Worm (Caenorhabditis elegans) whole organism, L4 larva: ENCODE results near the gene R10E9.4.

ENCODE experiments used
- R02D3.7 ChIP-seq: fragments of 150-350 bp; sonication (generic microtip); optimal IDR thresholded peaks from 3 replicates; lab custom pipeline; 2014; ENCODE audit warnings: missing biosample characterization, missing genetic modification characterization
- T26A8.4 ChIP-seq: fragments of 200-800 bp; sonication (Bioruptor generic); IDR thresholded peaks from 2 replicates; pipeline ENCODE4 v1.3.6; 2022; ENCODE audit warnings: missing genetic modification characterization, missing compliant biosample characterization
- ZK546.5 ChIP-seq, 2 experiments: sonication (generic microtip); optimal IDR thresholded peaks; 2 replicates each; lab custom pipeline; 2017; ENCODE audit warnings: missing biosample characterization in 2 of 2, missing genetic modification characterization in 2 of 2
- ceh-28 ChIP-seq: fragments of 150-350 bp; optimal IDR thresholded peaks from 2 replicates; lab custom pipeline; 2014; ENCODE audit warnings: missing biosample characterization, missing genetic modification reagents, missing genetic modification characterization
- ctbp-1 ChIP-seq: fragments of 200-800 bp; sonication (Bioruptor generic); IDR thresholded peaks from 2 replicates; pipeline ENCODE4 v1.3.6; 2022; ENCODE audit warnings: missing genetic modification reagents, missing genetic modification characterization, missing compliant biosample characterization
- daf-16 ChIP-seq, 3 experiments: sonication (generic microtip); optimal IDR thresholded peaks; 2 replicates each; lab custom pipeline; 2016 to 2017; ENCODE audit warnings: missing genetic modification characterization in 3 of 3, missing genetic modification reagents in 3 of 3, mild to moderate bottlenecking in 2 of 3, missing compliant biosample characterization in 2 of 3, missing biosample characterization in 1 of 3, moderate library complexity in 1 of 3
- dmd-6 ChIP-seq: fragments of 200-800 bp; sonication (Bioruptor generic); IDR thresholded peaks from 2 replicates; pipeline ENCODE4 v1.3.6; 2022; ENCODE audit warnings: missing genetic modification reagents, missing genetic modification characterization, missing compliant biosample characterization
- dmd-9 ChIP-seq: fragments of 200-800 bp; sonication (Bioruptor generic); IDR thresholded peaks from 2 replicates; pipeline ENCODE4 v1.3.6; 2022; ENCODE audit warnings: missing genetic modification reagents, missing genetic modification characterization, missing compliant biosample characterization
- egl-43 ChIP-seq: fragments of 200-800 bp; sonication (Bioruptor generic); IDR thresholded peaks from 2 replicates; pipeline ENCODE4 v1.3.6; 2022; ENCODE audit warnings: missing genetic modification reagents, missing genetic modification characterization, missing compliant biosample characterization
- fkh-10 ChIP-seq: fragments of 150-350 bp; optimal IDR thresholded peaks from 2 replicates; lab custom pipeline; 2014; ENCODE audit warnings: missing biosample characterization, missing genetic modification reagents, missing genetic modification characterization
- fos-1 ChIP-seq: fragments of 150-350 bp; optimal IDR thresholded peaks from 2 replicates; lab custom pipeline; 2014; ENCODE audit warnings: missing biosample characterization, missing genetic modification characterization
- gei-8 ChIP-seq: fragments of 200-800 bp; sonication (Bioruptor generic); optimal IDR thresholded peaks from 2 replicates; lab custom pipeline; 2018; ENCODE audit warnings: mild to moderate bottlenecking, missing genetic modification characterization, missing compliant biosample characterization
- hif-1 ChIP-seq, 2 experiments: sonication (generic microtip); optimal IDR thresholded peaks; 2 replicates each; lab custom pipeline; 2016 to 2017; ENCODE audit warnings: missing compliant biosample characterization in 2 of 2, missing genetic modification characterization in 2 of 2, missing genetic modification reagents in 2 of 2, missing genotype in 2 of 2, mild to moderate bottlenecking in 1 of 2
- hlh-11 ChIP-seq: fragments of 200-800 bp; sonication (Bioruptor generic); optimal IDR thresholded peaks from 2 replicates; lab custom pipeline; 2018; ENCODE audit warnings: mild to moderate bottlenecking, missing genetic modification characterization, missing compliant biosample characterization
- hlh-30 ChIP-seq: sonication (generic microtip); optimal IDR thresholded peaks from 2 replicates; lab custom pipeline; 2017; ENCODE audit warnings: antibody characterized with exemption, mild to moderate bottlenecking, missing genetic modification characterization, missing compliant biosample characterization; ENCODE audit not compliant: insufficient read depth
- hmg-1.1 ChIP-seq: fragments of 200-800 bp; sonication (Bioruptor generic); IDR thresholded peaks from 2 replicates; pipeline ENCODE4 v1.3.6; 2022; ENCODE audit warnings: missing genetic modification reagents, missing genetic modification characterization, missing compliant biosample characterization
- lin-29 ChIP-seq: fragments of 200-800 bp; sonication (Bioruptor generic); IDR thresholded peaks from 2 replicates; pipeline ENCODE4 v1.3.6; 2022; ENCODE audit warnings: missing genetic modification reagents, missing genetic modification characterization, missing compliant biosample characterization
- lin-38 ChIP-seq: fragments of 200-800 bp; sonication (Bioruptor generic); IDR thresholded peaks from 2 replicates; pipeline ENCODE4 v1.3.6; 2022; ENCODE audit warnings: missing genetic modification reagents, missing genetic modification characterization, missing compliant biosample characterization
- lin-39 ChIP-seq: fragments of 150-350 bp; optimal IDR thresholded peaks from 2 replicates; lab custom pipeline; 2014; ENCODE audit warnings: missing biosample characterization, missing genetic modification reagents, missing genetic modification characterization
- lir-3 ChIP-seq: sonication (generic microtip); optimal IDR thresholded peaks from 2 replicates; lab custom pipeline; 2016; ENCODE audit warnings: mild to moderate bottlenecking, missing genetic modification characterization, missing compliant biosample characterization
- mdl-1 ChIP-seq, 2 experiments: fragments of 150-350 bp in 1 of 2; sonication (generic microtip) in 1 of 2; optimal IDR thresholded peaks; 2 replicates each; lab custom pipeline; 2014 to 2017; ENCODE audit warnings: missing biosample characterization in 2 of 2, missing genetic modification characterization in 2 of 2
- mep-1 ChIP-seq: fragments of 150-350 bp; sonication (generic microtip); optimal IDR thresholded peaks from 3 replicates; lab custom pipeline; 2014; ENCODE audit warnings: missing biosample characterization, missing genetic modification characterization
- mes-2 ChIP-seq: sonication (generic microtip); optimal IDR thresholded peaks from 2 replicates; lab custom pipeline; 2016; ENCODE audit warnings: missing genotype, mild to moderate bottlenecking, missing genetic modification characterization, missing compliant biosample characterization; ENCODE audit not compliant: poor library complexity, severe bottlenecking
- nhr-11 ChIP-seq: fragments of 150-350 bp; optimal IDR thresholded peaks from 2 replicates; lab custom pipeline; 2014; ENCODE audit warnings: missing biosample characterization, missing genetic modification characterization
- nhr-28 ChIP-seq: fragments of 150-350 bp; optimal IDR thresholded peaks from 2 replicates; lab custom pipeline; 2014; ENCODE audit warnings: missing biosample characterization, missing genetic modification characterization
- rbr-2 ChIP-seq: sonication (generic microtip); optimal IDR thresholded peaks from 2 replicates; lab custom pipeline; 2016; ENCODE audit warnings: missing genotype, missing genetic modification characterization, missing compliant biosample characterization
- set-16 ChIP-seq: fragments of 200-800 bp; sonication (Bioruptor generic); IDR thresholded peaks from 2 replicates; pipeline ENCODE4 v1.3.6; 2022; ENCODE audit warnings: missing genetic modification reagents, missing genetic modification characterization, missing compliant biosample characterization
- tag-97 ChIP-seq: fragments of 200-800 bp; sonication (Bioruptor generic); IDR thresholded peaks from 2 replicates; pipeline ENCODE4 v1.3.6; 2022; ENCODE audit warnings: missing genetic modification characterization, missing compliant biosample characterization
- unc-39 ChIP-seq: sonication (generic microtip); optimal IDR thresholded peaks from 2 replicates; lab custom pipeline; 2017; ENCODE audit warnings: missing biosample characterization, missing genetic modification characterization
- unc-62 ChIP-seq, 3 experiments: fragments of 150-350 bp in 1 of 3; sonication (generic microtip); optimal IDR thresholded peaks in 2 of 3; peaks in 1 of 3; 1 replicate in 1 of 3; 2 replicates in 2 of 3; lab custom pipeline; 2014 to 2017; ENCODE audit warnings: missing biosample characterization in 3 of 3, missing genetic modification characterization in 3 of 3, missing genetic modification reagents in 3 of 3, missing genotype in 1 of 3
- vab-7 ChIP-seq: fragments of 200-800 bp; sonication (Bioruptor generic); IDR thresholded peaks from 2 replicates; pipeline ENCODE4 v1.3.6; 2022; ENCODE audit warnings: missing genetic modification reagents, missing genetic modification characterization, missing compliant biosample characterization
- zfp-2 ChIP-seq: sonication (generic microtip); optimal IDR thresholded peaks from 2 replicates; lab custom pipeline; 2016; ENCODE audit warnings: mild to moderate bottlenecking, missing genetic modification characterization, missing compliant biosample characterization
- zip-2 ChIP-seq: fragments of 150-350 bp; optimal IDR thresholded peaks from 2 replicates; lab custom pipeline; 2014; ENCODE audit warnings: missing biosample characterization, missing genetic modification characterization

The R10E9.4 gene

ce11 chrIII:4010987-4011386, 38.4 kb upstream of the R10E9.4 start (continued):
- TF ChIP-seq mes-2 (tag; lab: Kevin White, UChicago) (no peak), hif-1 (tag; optimal IDR thresholded peaks at IDR 0.05; lab: Kevin White, UChicago) (no peak), lin-29 (GFP tag; lab: Robert Waterston, UW) (no peak), daf-16 (GFP tag; optimal IDR thresholded peaks at IDR 0.05; lab: Kevin White, UChicago) (no peak), daf-16 (tag; optimal IDR thresholded peaks at IDR 0.05; lab: Kevin White, UChicago) (no peak), zfp-2 (tag; lab: Kevin White, UChicago) (no peak), gei-8 (GFP tag; lab: Kevin White, UChicago) (no peak), lin-38 (GFP tag; lab: Robert Waterston, UW) (no peak), tag-97 (GFP tag; lab: Robert Waterston, UW) (no peak), ceh-28 (tag; lab: Kevin White, UChicago) (no peak), unc-39 (tag; lab: Kevin White, UChicago) (no peak), lin-39 (no peak), egl-43 (no peak), T26A8.4 (GFP tag; lab: Robert Waterston, UW) (no peak)

- TF ChIP-seq vab-7 (GFP tag; lab: Robert Waterston, UW), result 0 out of 2 replicates have a peak, but pooled peaks have one; percentile 17
- no peak for TF ChIP-seq dmd-9
- peak; percentile 46 for TF ChIP-seq hlh-11 (tag; lab: Kevin White, UChicago)
- TF ChIP-seq hmg-1.1 (GFP tag; lab: Robert Waterston, UW), result 0 out of 2 replicates have a peak, but pooled peaks have one; percentile 8
- no peak for TF ChIP-seq R02D3.7
- peak; percentile 1 for TF ChIP-seq nhr-28 (tag; lab: Kevin White, UChicago)
- TF ChIP-seq egl-43, result peak; percentile 33; the same call in 1 of the 2 replicates
- TF ChIP-seq unc-62 (GFP tag; optimal IDR thresholded peaks at IDR 0.05 in 1 of 2; lab: Kevin White, UChicago), result peak in 1 of 2 experiments; percentile 98
- TF ChIP-seq unc-62 (tag; optimal IDR thresholded peaks at IDR 0.05; lab: Kevin White, UChicago), result no peak
- peak; percentile 40 for TF ChIP-seq mes-2 (tag; lab: Kevin White, UChicago)
- TF ChIP-seq set-16 (GFP tag; lab: Robert Waterston, UW), result peak; percentile 40
- TF ChIP-seq, all 104 proteins: peak for 8
Measured at ce11 chrIII:4010168-4010567, 37.6 kb upstream of the R10E9.4 start.

ce11 chrIII:4009181-4009580, 36.6 kb upstream of the R10E9.4 start:
- TF ChIP-seq zip-2 (no peak), lir-3 (tag; lab: Kevin White, UChicago) (no peak), unc-62 (GFP tag; optimal IDR thresholded peaks at IDR 0.05 in 1 of 2; lab: Kevin White, UChicago) (peak in 1 of 2 experiments; percentile 61), unc-62 (tag; optimal IDR thresholded peaks at IDR 0.05; lab: Kevin White, UChicago) (no peak), rbr-2 (tag; lab: Kevin White, UChicago) (no peak)

- TF ChIP-seq unc-62 (GFP tag; optimal IDR thresholded peaks at IDR 0.05 in 1 of 2; lab: Kevin White, UChicago), result peak in 1 of 2 experiments; percentile 2
- TF ChIP-seq unc-62 (tag; optimal IDR thresholded peaks at IDR 0.05; lab: Kevin White, UChicago), result no peak
- no peak for TF ChIP-seq ZK546.5 (tag; optimal IDR thresholded peaks at IDR 0.05; lab: Kevin White, UChicago)
Measured at ce11 chrIII:4007017-4007416, 34.4 kb upstream of the R10E9.4 start.

ce11 chrIII:4005446-4006192, 33.0 kb upstream of the R10E9.4 start, which contains the start of gene pxd-1:
pxd-1 (plus strand) TSS chrIII:4006142.
- TF ChIP-seq nhr-11, result peak; percentile 52
- peak; percentile 27 for TF ChIP-seq hlh-11 (tag; lab: Kevin White, UChicago)
- TF ChIP-seq nhr-28 (tag; lab: Kevin White, UChicago), result no peak
- no peak for TF ChIP-seq fos-1 (tag; lab: Kevin White, UChicago)
- TF ChIP-seq mdl-1 (tag; optimal IDR thresholded peaks at IDR 0.05; lab: Kevin White, UChicago), result peak in 1 of 2 experiments; percentile 25
- TF ChIP-seq zip-2, result no peak
- TF ChIP-seq lin-29 (GFP tag; lab: Robert Waterston, UW), result no peak
- TF ChIP-seq ctbp-1, result peak; percentile 45; the same call in 1 of the 2 replicates
- peak; percentile 75 for TF ChIP-seq fkh-10
- 0 out of 2 replicates have a peak, but pooled peaks have one; percentile 23 for TF ChIP-seq dmd-6 (GFP tag; lab: Robert Waterston, UW)
- peak; percentile 25 for TF ChIP-seq rbr-2 (tag; lab: Kevin White, UChicago)
- TF ChIP-seq mep-1 (tag; lab: Kevin White, UChicago), result peak; percentile 20
- no peak for TF ChIP-seq R02D3.7
- peak; percentile 54 for TF ChIP-seq hlh-30 (tag; lab: Kevin White, UChicago)
